Fruit fly (Drosophila melanogaster) S2 (cell line): ENCODE data around the gene CG43925.

Source experiments
- CG8478 ChIP-seq: fragments of >200 bp; optimal IDR thresholded peaks from 2 replicates; lab custom pipeline; 2018
- CTCF ChIP-seq, 2 experiments: fragments of >200 bp; optimal IDR thresholded peaks; 2 replicates each; lab custom pipeline; 2018

DNA sequence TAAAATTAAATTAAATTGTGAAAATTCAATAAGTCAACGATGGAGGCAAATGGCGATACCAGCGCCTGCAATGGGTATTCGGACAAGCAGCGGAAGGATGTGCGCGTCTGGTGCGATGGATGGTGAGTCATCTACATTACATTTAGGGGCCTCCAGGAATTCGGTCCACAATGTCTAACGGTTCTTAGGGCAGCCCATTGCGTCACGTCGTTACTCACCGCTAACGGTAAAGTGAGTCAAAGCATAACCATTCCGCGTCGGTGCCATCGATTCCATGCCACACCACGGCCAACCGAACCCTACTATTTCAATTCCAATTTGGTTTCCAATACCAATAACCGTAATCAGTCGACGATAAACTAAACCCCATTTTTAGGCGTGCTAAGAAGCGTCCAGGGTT is 27.9 kb downstream of the CG43925 start:
- no peak for TF ChIP-seq CTCF (optimal IDR thresholded peaks at IDR 0.05; lab: Kevin White, UChicago)
- no peak for TF ChIP-seq CG8478
